Worm (Caenorhabditis elegans) whole organism, late embryonic: ENCODE results near the gene C35D6.3.

ENCODE experiments used
- ceh-31 ChIP-seq: sonication (generic microtip); optimal IDR thresholded peaks from 2 replicates; lab custom pipeline; 2016; ENCODE audit warnings: missing genetic modification characterization, missing compliant biosample characterization
- ceh-45 ChIP-seq: fragments of 200-800 bp; sonication (Bioruptor generic); IDR thresholded peaks from 2 replicates; pipeline ENCODE4 v1.3.6; 2022; ENCODE audit warnings: missing genetic modification reagents, missing genetic modification characterization, missing compliant biosample characterization
- dmd-4 ChIP-seq: sonication (generic microtip); optimal IDR thresholded peaks from 2 replicates; lab custom pipeline; 2016; ENCODE audit warnings: borderline replicate concordance, missing genetic modification characterization, missing compliant biosample characterization
- elt-4 ChIP-seq: sonication (generic microtip); optimal IDR thresholded peaks from 2 replicates; lab custom pipeline; 2016; ENCODE audit warnings: missing genetic modification characterization, missing compliant biosample characterization
- pha-4 ChIP-seq: fragments of 150-350 bp; optimal IDR thresholded peaks from 2 replicates; lab custom pipeline; 2018; ENCODE audit warnings: missing biosample characterization, missing genetic modification reagents, missing genetic modification characterization
- ref-2 ChIP-seq: sonication (generic microtip); optimal IDR thresholded peaks from 2 replicates; lab custom pipeline; 2016; ENCODE audit warnings: missing genetic modification characterization, missing compliant biosample characterization

DNA sequence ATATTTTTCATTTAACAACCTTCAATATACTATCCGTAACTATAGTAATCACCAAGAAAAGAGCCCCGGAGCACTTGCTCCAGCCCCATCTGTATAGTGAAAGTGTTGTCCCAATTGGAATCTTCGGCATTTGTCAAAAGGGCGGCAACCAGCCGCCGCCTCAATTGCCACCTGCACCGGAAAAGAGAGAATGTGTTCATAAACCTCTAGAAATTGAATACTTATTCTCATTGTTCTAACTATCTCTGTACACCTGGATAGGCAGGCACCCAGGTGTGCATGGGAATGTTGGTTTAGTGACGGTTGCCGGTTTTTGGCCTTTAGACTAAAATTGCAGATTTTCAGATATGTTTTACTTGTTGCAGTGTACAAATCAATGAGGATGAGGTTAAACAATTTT is 31.3 kb downstream of the C35D6.3 start:
- no peak for TF ChIP-seq elt-4
- TF ChIP-seq dmd-4 (tag; lab: Kevin White, UChicago): no peak
- no peak for TF ChIP-seq ceh-45 (GFP tag; lab: Robert Waterston, UW)
- TF ChIP-seq pha-4: no peak
- TF ChIP-seq ref-2: no peak
- TF ChIP-seq ceh-31 (tag; lab: Kevin White, UChicago): no peak
